Worm (Caenorhabditis elegans): ENCODE data around the gene C07G3.15.

DNA sequence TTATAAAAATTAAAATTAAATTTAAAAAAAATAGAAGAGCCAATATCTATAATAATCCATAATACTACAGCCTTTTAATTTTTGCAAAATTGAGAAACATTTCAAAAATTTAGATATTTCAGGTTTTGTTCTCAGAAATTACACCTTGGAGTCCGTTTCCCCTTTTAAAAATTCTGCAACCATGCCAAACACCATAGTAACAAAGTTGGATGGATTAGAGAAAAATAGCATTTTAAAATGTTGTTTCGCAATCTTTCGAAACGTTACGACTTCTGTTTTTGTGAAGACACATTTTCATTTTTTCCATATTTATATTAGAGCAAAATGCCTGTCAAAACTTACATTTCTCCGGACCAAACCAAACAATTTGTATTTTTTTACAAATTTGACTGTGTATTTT, 28.2 kb upstream of the C07G3.15 start, which contains the start of gene T24A6.7:
- TF ChIP-seq ama-1 (optimal IDR thresholded peaks at IDR 0.05): no peak
- TF ChIP-seq daf-12 (tag; optimal IDR thresholded peaks at IDR 0.05): no peak
- TF ChIP-seq ztf-11 (tag; optimal IDR thresholded peaks at IDR 0.05): no peak
- no peak for TF ChIP-seq cey-2 (tag; optimal IDR thresholded peaks at IDR 0.05; ENCODE audit: borderline replicate concordance, insufficient read depth)
- TF ChIP-seq dve-1 (tag; optimal IDR thresholded peaks at IDR 0.05; ENCODE audit: insufficient read depth): no peak
- TF ChIP-seq aly-2 (tag; optimal IDR thresholded peaks at IDR 0.05): no peak
- no peak for TF ChIP-seq F37D6.2 (tag; optimal IDR thresholded peaks at IDR 0.05)
- no peak for TF ChIP-seq lsy-2 (tag; optimal IDR thresholded peaks at IDR 0.05)
- no peak for TF ChIP-seq mep-1 (tag; optimal IDR thresholded peaks at IDR 0.05)
- TF ChIP-seq R02D3.7 (tag; optimal IDR thresholded peaks at IDR 0.05): no peak
- TF ChIP-seq F49E8.2 (tag; optimal IDR thresholded peaks at IDR 0.05; ENCODE audit: borderline replicate concordance): no peak
- no peak for TF ChIP-seq lin-15B (tag; optimal IDR thresholded peaks at IDR 0.05)
- no peak for TF ChIP-seq hlh-30 (tag; optimal IDR thresholded peaks at IDR 0.05; ENCODE audit: insufficient read depth)
- no peak for TF ChIP-seq Y5F2A.4 (GFP tag; optimal IDR thresholded peaks at IDR 0.05)
